Fruit fly (Drosophila melanogaster) whole organism, wandering third instar larva: ENCODE results near the gene IFT57.

ENCODE experiments used
- Abd-B ChIP-seq: fragments of >200 bp; optimal IDR thresholded peaks from 2 replicates; lab custom pipeline; 2017; ENCODE audit warnings: missing biosample characterization, missing genetic modification characterization
- CG32264 ChIP-seq: fragments of 200-800 bp; sonication (Bioruptor generic); optimal IDR thresholded peaks from 2 replicates; lab custom pipeline; 2016; ENCODE audit warnings: missing biosample characterization, missing genetic modification characterization
- CG9705 ChIP-seq: fragments of 200-800 bp; sonication (Bioruptor generic); optimal IDR thresholded peaks from 2 replicates; lab custom pipeline; 2018; ENCODE audit warnings: missing biosample characterization, mild to moderate bottlenecking, missing genetic modification characterization
- CrebA ChIP-seq: fragments of 200-800 bp; sonication (Bioruptor generic); optimal IDR thresholded peaks from 2 replicates; lab custom pipeline; 2016; ENCODE audit warnings: missing biosample characterization, mild to moderate bottlenecking, missing genetic modification characterization, borderline replicate concordance
- Dfd ChIP-seq: fragments of >200 bp; optimal IDR thresholded peaks from 2 replicates; lab custom pipeline; 2017; ENCODE audit warnings: missing biosample characterization, missing genetic modification characterization
- Dif ChIP-seq: fragments of 200-275, 200-300 bp; sonication (Bioruptor generic); optimal IDR thresholded peaks from 2 replicates; lab custom pipeline; 2018; ENCODE audit warnings: missing biosample characterization, missing genetic modification characterization; ENCODE audit not compliant: partially characterized antibody
- GATAd ChIP-seq: sonication (Bioruptor generic); optimal IDR thresholded peaks from 2 replicates; lab custom pipeline; 2016; ENCODE audit warnings: missing biosample characterization, missing genetic modification characterization
- HLH106 ChIP-seq: fragments of 200-800 bp; optimal IDR thresholded peaks from 3 replicates; lab custom pipeline; 2019; ENCODE audit warnings: missing biosample characterization, mild to moderate bottlenecking, missing genetic modification characterization, moderate library complexity
- Hnf4 ChIP-seq: fragments of 200-800 bp; sonication (Bioruptor generic); optimal IDR thresholded peaks from 2 replicates; lab custom pipeline; 2016; ENCODE audit warnings: missing biosample characterization, mild to moderate bottlenecking, missing genetic modification characterization
- Hr78 ChIP-seq: fragments of >200 bp; optimal IDR thresholded peaks from 2 replicates; lab custom pipeline; 2017; ENCODE audit warnings: missing biosample characterization, missing genetic modification characterization
- Hr83 ChIP-seq: fragments of 200-300 bp; sonication (Bioruptor generic); optimal IDR thresholded peaks from 2 replicates; lab custom pipeline; 2016; ENCODE audit warnings: missing biosample characterization, mild to moderate bottlenecking, missing genetic modification characterization, moderate library complexity; ENCODE audit not compliant: poor library complexity, severe bottlenecking
- Jra ChIP-seq: sonication (Bioruptor generic); optimal IDR thresholded peaks from 2 replicates; lab custom pipeline; 2016; ENCODE audit warnings: missing biosample characterization, missing genetic modification characterization
- Mio ChIP-seq: sonication (Bioruptor generic); optimal IDR thresholded peaks from 2 replicates; lab custom pipeline; 2016; ENCODE audit warnings: missing biosample characterization, missing genetic modification characterization
- Myc ChIP-seq: fragments of >200 bp; optimal IDR thresholded peaks from 2 replicates; lab custom pipeline; 2017
- N ChIP-seq: fragments of >200 bp; optimal IDR thresholded peaks from 2 replicates; lab custom pipeline; 2018; ENCODE audit warnings: missing biosample characterization, missing external identifiers, missing genetic modification characterization
- OdsH ChIP-seq: fragments of 200-800 bp; sonication (Bioruptor generic); optimal IDR thresholded peaks from 2 replicates; lab custom pipeline; 2016; ENCODE audit warnings: missing biosample characterization, mild to moderate bottlenecking, missing genetic modification characterization
- Rel ChIP-seq, 2 experiments: fragments of 200-800 bp; sonication (Bioruptor generic) in 1 of 2; optimal IDR thresholded peaks; 2 replicates in 1 of 2; 3 replicates in 1 of 2; lab custom pipeline; 2016 to 2019; ENCODE audit warnings: mild to moderate bottlenecking in 2 of 2, missing biosample characterization in 2 of 2, missing genetic modification characterization in 2 of 2, moderate library complexity in 1 of 2
- Sp1 ChIP-seq: fragments of 200-800 bp; sonication (Bioruptor generic); optimal IDR thresholded peaks from 3 replicates; lab custom pipeline; 2019; ENCODE audit warnings: missing biosample characterization, mild to moderate bottlenecking, missing genetic modification characterization, moderate library complexity
- Vsx2 ChIP-seq: fragments of 200-300, 225-300 bp; sonication (Bioruptor generic); optimal IDR thresholded peaks from 2 replicates; lab custom pipeline; 2018; ENCODE audit warnings: missing biosample characterization, missing genetic modification characterization; ENCODE audit not compliant: partially characterized antibody
- br ChIP-seq: fragments of 200-800 bp; sonication (Bioruptor generic); optimal IDR thresholded peaks from 2 replicates; lab custom pipeline; 2016; ENCODE audit warnings: missing biosample characterization, missing genetic modification characterization
- brk ChIP-seq: fragments of 200-800 bp; sonication (Bioruptor generic); optimal IDR thresholded peaks from 2 replicates; lab custom pipeline; 2016; ENCODE audit warnings: missing biosample characterization, mild to moderate bottlenecking, missing genetic modification characterization
- dl ChIP-seq, 2 experiments: fragments of 175-275, 200-275 bp in 1 of 2; fragments of 200-275 bp in 1 of 2; sonication (Bioruptor generic); optimal IDR thresholded peaks; lab custom pipeline; 2018; ENCODE audit warnings: mild to moderate bottlenecking in 2 of 2, missing biosample characterization in 2 of 2, missing genetic modification characterization in 2 of 2, moderate library complexity in 2 of 2; ENCODE audit not compliant: partially characterized antibody in 2 of 2, insufficient read depth in 1 of 2
- dmrt93B ChIP-seq: fragments of 200-800 bp; sonication (Bioruptor generic); optimal IDR thresholded peaks from 2 replicates; lab custom pipeline; 2018; ENCODE audit warnings: missing biosample characterization, mild to moderate bottlenecking, missing genetic modification characterization
- dsf ChIP-seq: sonication (Bioruptor generic); optimal IDR thresholded peaks from 2 replicates; lab custom pipeline; 2016; ENCODE audit warnings: missing biosample characterization, missing genetic modification characterization, borderline replicate concordance
- ey ChIP-seq: fragments of 200-800 bp; sonication (Bioruptor generic); optimal IDR thresholded peaks from 2 replicates; lab custom pipeline; 2016; ENCODE audit warnings: missing biosample characterization, missing genetic modification characterization
- foxo ChIP-seq, 2 experiments: fragments of 200-800 bp; sonication (Bioruptor generic); optimal IDR thresholded peaks; 2 replicates in 1 of 2; 3 replicates in 1 of 2; lab custom pipeline; 2016 to 2017; ENCODE audit warnings: missing biosample characterization in 2 of 2, missing genetic modification characterization in 2 of 2
- fru ChIP-seq: fragments of 200-800 bp; sonication (Bioruptor generic); optimal IDR thresholded peaks from 3 replicates; lab custom pipeline; 2016; ENCODE audit warnings: missing biosample characterization, mild to moderate bottlenecking, missing genetic modification characterization
- h ChIP-seq: fragments of 200-800 bp; sonication (Bioruptor generic); optimal IDR thresholded peaks from 3 replicates; lab custom pipeline; 2016; ENCODE audit warnings: missing biosample characterization, mild to moderate bottlenecking, missing genetic modification characterization
- jim ChIP-seq: fragments of 175-275, 200-325 bp; sonication (Bioruptor generic); optimal IDR thresholded peaks from 2 replicates; lab custom pipeline; 2016; ENCODE audit warnings: missing biosample characterization, mild to moderate bottlenecking, missing genetic modification characterization
- lola ChIP-seq: fragments of >200 bp; optimal IDR thresholded peaks from 2 replicates; lab custom pipeline; 2017; ENCODE audit warnings: missing biosample characterization, missing genetic modification characterization
- pan ChIP-seq: fragments of >200 bp; optimal IDR thresholded peaks from 2 replicates; lab custom pipeline; 2017
- psq ChIP-seq: fragments of 200-800 bp; sonication (Bioruptor generic); optimal IDR thresholded peaks from 3 replicates; lab custom pipeline; 2017; ENCODE audit warnings: missing biosample characterization, mild to moderate bottlenecking, missing genetic modification characterization, moderate library complexity
- rgr ChIP-seq: fragments of 200-800 bp; sonication (Bioruptor generic); optimal IDR thresholded peaks from 3 replicates; lab custom pipeline; 2016; ENCODE audit warnings: missing biosample characterization, mild to moderate bottlenecking, missing genetic modification characterization
- sage ChIP-seq: fragments of 200-800 bp; sonication (Bioruptor generic); optimal IDR thresholded peaks from 2 replicates; lab custom pipeline; 2016; ENCODE audit warnings: missing biosample characterization, mild to moderate bottlenecking, missing genetic modification characterization
- sv ChIP-seq: fragments of 200-800 bp; sonication (Bioruptor generic); optimal IDR thresholded peaks from 3 replicates; lab custom pipeline; 2016; ENCODE audit warnings: missing biosample characterization, missing genetic modification characterization
- tai ChIP-seq: sonication (Bioruptor generic); optimal IDR thresholded peaks from 2 replicates; lab custom pipeline; 2016; ENCODE audit warnings: missing biosample characterization, missing genetic modification characterization
- usp ChIP-seq: fragments of >200 bp; optimal IDR thresholded peaks from 2 replicates; lab custom pipeline; 2017; ENCODE audit warnings: missing biosample characterization, missing genetic modification characterization
- woc ChIP-seq: sonication (Bioruptor generic); optimal IDR thresholded peaks from 2 replicates; lab custom pipeline; 2016; ENCODE audit warnings: missing biosample characterization, mild to moderate bottlenecking, missing genetic modification characterization

The IFT57 gene

DNA sequence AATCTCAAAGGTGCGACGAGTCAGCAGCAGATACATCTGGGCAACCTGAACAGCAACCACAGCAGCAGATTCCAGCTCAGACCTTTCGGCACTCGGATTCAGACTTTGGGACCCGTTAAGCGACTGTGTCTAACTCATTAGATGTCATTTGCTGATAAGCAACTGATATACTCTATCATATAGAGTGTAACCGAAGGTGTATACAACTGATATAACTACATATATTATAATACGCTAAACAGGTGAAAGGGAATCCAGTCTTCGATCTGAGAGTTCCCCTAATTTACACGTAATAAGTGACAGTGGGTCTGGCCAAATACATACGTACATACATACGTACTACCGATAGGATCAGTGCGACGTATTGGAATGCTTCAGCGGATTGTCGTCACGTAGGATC is 20.0 kb downstream of the IFT57 start:
- TF ChIP-seq HLH106 (tag; lab: Kevin White, UChicago) = no peak
- TF ChIP-seq dmrt93B (GFP tag; lab: Kevin White, UChicago) = no peak
- TF ChIP-seq ey (GFP tag; lab: Kevin White, UChicago) = peak; percentile 33
- no peak for TF ChIP-seq Dfd (GFP tag; lab: Kevin White, UChicago)
- TF ChIP-seq h (GFP tag; lab: Kevin White, UChicago) = peak; percentile 68
- TF ChIP-seq Hnf4 (GFP tag; lab: Kevin White, UChicago) = peak; percentile 26
- TF ChIP-seq Vsx2 (GFP tag; lab: Kevin White, UChicago) = no peak
- no peak for TF ChIP-seq tai (GFP tag; lab: Kevin White, UChicago)
- no peak for TF ChIP-seq Myc
- no peak for TF ChIP-seq N (GFP tag; lab: Kevin White, UChicago)
- peak; percentile 37 for TF ChIP-seq br (GFP tag; lab: Kevin White, UChicago)
- TF ChIP-seq sv = no peak
- no peak for TF ChIP-seq Hr78 (GFP tag; lab: Kevin White, UChicago)
- no peak for TF ChIP-seq Dif (GFP tag; lab: Kevin White, UChicago)
- TF ChIP-seq rgr (GFP tag; lab: Kevin White, UChicago) = peak; percentile 49
- TF ChIP-seq psq (GFP tag; lab: Kevin White, UChicago) = no peak
- TF ChIP-seq Abd-B (GFP tag; lab: Kevin White, UChicago) = no peak
- TF ChIP-seq OdsH (GFP tag; lab: Kevin White, UChicago) = peak; percentile 15
- TF ChIP-seq woc = peak; percentile 34
- peak; percentile 20 for TF ChIP-seq fru (GFP tag; lab: Kevin White, UChicago)
- no peak for TF ChIP-seq Hr83 (GFP tag; lab: Kevin White, UChicago)
- TF ChIP-seq GATAd = no peak
- TF ChIP-seq usp (GFP tag; lab: Kevin White, UChicago) = no peak
- TF ChIP-seq CrebA (GFP tag; lab: Kevin White, UChicago) = no peak
- TF ChIP-seq foxo (GFP tag; optimal IDR thresholded peaks at IDR 0.05; lab: Kevin White, UChicago) = peak in 1 of 2 experiments; percentile 39

DNA sequence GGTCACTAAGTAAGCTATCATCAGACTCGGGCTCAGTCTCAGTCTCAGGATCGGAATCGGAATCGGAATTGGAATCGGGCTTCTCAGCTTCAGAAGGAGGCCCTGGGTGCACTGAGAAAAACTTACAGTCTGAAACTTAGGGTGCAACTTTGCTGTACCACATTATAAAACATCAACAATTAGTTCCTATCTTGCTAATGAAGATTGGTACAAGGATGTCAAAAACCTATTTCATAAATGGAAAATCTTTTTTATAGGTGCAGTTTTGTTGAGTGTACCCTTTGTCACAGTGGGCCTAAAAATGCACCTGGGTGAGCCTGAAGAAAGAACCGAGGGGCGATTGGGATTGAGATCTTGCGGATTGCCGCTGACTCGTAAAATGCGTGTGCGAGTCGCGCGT is 22.2 kb downstream of the IFT57 start:
- TF ChIP-seq Dif (GFP tag; lab: Kevin White, UChicago) (no peak), Hr78 (GFP tag; lab: Kevin White, UChicago) (no peak), OdsH (GFP tag; lab: Kevin White, UChicago) (peak; percentile 63), usp (GFP tag; lab: Kevin White, UChicago) (no peak), Hr83 (GFP tag; lab: Kevin White, UChicago) (no peak), Rel (GFP tag; optimal IDR thresholded peaks at IDR 0.05; lab: Kevin White, UChicago) (no peak), Rel (tag; optimal IDR thresholded peaks at IDR 0.05; lab: Kevin White, UChicago) (no peak), woc (peak; percentile 18), tai (GFP tag; lab: Kevin White, UChicago) (no peak), fru (GFP tag; lab: Kevin White, UChicago) (peak; percentile 64), foxo (GFP tag; optimal IDR thresholded peaks at IDR 0.05; lab: Kevin White, UChicago) (peak in 1 of 2 experiments; percentile 51), Abd-B (GFP tag; lab: Kevin White, UChicago) (no peak), pan (lab: Kevin White, UChicago) (no peak), CrebA (GFP tag; lab: Kevin White, UChicago) (no peak), sage (no peak), GATAd (no peak), rgr (GFP tag; lab: Kevin White, UChicago) (peak; percentile 50), N (GFP tag; lab: Kevin White, UChicago) (no peak), Jra (GFP tag; lab: Kevin White, UChicago) (peak; percentile 51), dsf (GFP tag; lab: Kevin White, UChicago) (no peak), lola (GFP tag; lab: Kevin White, UChicago) (no peak), CG9705 (no peak), dl (GFP tag; optimal IDR thresholded peaks at IDR 0.05; lab: Kevin White, UChicago; ENCODE audit: insufficient read depth in 1 of 2, partially characterized antibody in 2 of 2) (no peak), Sp1 (GFP tag; lab: Kevin White, UChicago) (peak; percentile 74), CG32264 (no peak), psq (GFP tag; lab: Kevin White, UChicago) (peak; percentile 26), br (GFP tag; lab: Kevin White, UChicago) (peak; percentile 71), Hnf4 (GFP tag; lab: Kevin White, UChicago) (peak; percentile 69), jim (no peak), HLH106 (tag; lab: Kevin White, UChicago) (peak; percentile 71), brk (GFP tag; lab: Kevin White, UChicago) (no peak), Dfd (GFP tag; lab: Kevin White, UChicago) (no peak), dmrt93B (GFP tag; lab: Kevin White, UChicago) (peak; percentile 26), Mio (GFP tag; lab: Kevin White, UChicago) (no peak), sv (no peak), ey (GFP tag; lab: Kevin White, UChicago) (peak; percentile 54), Vsx2 (GFP tag; lab: Kevin White, UChicago) (no peak), Myc (no peak), h (GFP tag; lab: Kevin White, UChicago) (peak; percentile 64)
